Worm (Caenorhabditis elegans): ENCODE data around the gene mdmh-35.

mdmh-35 gene

DNA sequence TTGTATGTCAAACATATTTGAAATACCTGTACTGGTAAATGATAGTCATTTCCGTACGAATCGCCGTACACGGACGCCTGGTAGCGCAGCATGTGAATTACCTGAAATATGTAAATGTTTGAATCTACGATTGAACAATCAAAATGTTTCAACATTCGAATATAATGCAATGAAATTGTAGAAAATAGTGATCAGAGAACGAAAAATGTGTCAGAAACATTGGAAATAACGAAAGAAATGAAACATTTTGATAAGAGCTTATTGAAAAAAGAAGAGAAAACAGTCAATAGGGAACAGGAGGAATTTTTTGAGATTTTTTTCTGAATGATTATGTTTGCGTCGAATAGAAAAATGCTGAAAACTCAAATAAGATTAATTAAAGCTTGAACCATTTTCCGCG is 14.5 kb upstream of the mdmh-35 start, which contains the start of gene ztf-17:
Gene ztf-17, minus strand, starts transcription at position 101 of the 400 bp plus-strand sequence.
- TF ChIP-seq aha-1 (tag) (peak; percentile 64), mxl-2 (GFP tag; conservative IDR thresholded peaks at IDR 0.05) (no peak)

- no peak for TF ChIP-seq daf-19 (GFP tag; conservative IDR thresholded peaks at IDR 0.05)
- peak in 1 of 2 experiments; percentile 8 for TF ChIP-seq lsy-2 (tag; optimal IDR thresholded peaks at IDR 0.05)
- TF ChIP-seq pqm-1 (tag; optimal IDR thresholded peaks at IDR 0.05) = no peak
- no peak for TF ChIP-seq Y5F2A.4 (GFP tag; optimal IDR thresholded peaks at IDR 0.05)
- TF ChIP-seq egl-27 (tag; optimal IDR thresholded peaks at IDR 0.05) = no peak
- TF ChIP-seq Y105C5A.15 (GFP tag; IDR thresholded peaks at IDR 0.05) = peak; percentile 28; the same call in 1 of the 2 replicates
- no peak for TF ChIP-seq nhr-76 (tag; optimal IDR thresholded peaks at IDR 0.05)
- TF ChIP-seq lin-38 (GFP tag; IDR thresholded peaks at IDR 0.05) = peak; percentile 46
- no peak for TF ChIP-seq set-16 (GFP tag; IDR thresholded peaks at IDR 0.05)
- TF ChIP-seq arid-1 (GFP tag; conservative IDR thresholded peaks at IDR 0.05) = 0 out of 2 replicates have a peak, but pooled peaks have one; percentile 11
- no peak for TF ChIP-seq zip-11 (GFP tag; IDR thresholded peaks at IDR 0.05)
- TF ChIP-seq daf-16 (GFP tag; optimal IDR thresholded peaks at IDR 0.05) = peak in 1 of 2 experiments; percentile 33
- no peak for TF ChIP-seq daf-16 (tag; optimal IDR thresholded peaks at IDR 0.05)
- TF ChIP-seq nhr-111 (GFP tag; optimal IDR thresholded peaks at IDR 0.05) = no peak
- no peak for TF ChIP-seq mxl-2 (GFP tag; conservative IDR thresholded peaks at IDR 0.05)
- TF ChIP-seq Y48G9A.11 (GFP tag; IDR thresholded peaks at IDR 0.05) = no peak
- TF ChIP-seq lin-39 (tag; optimal IDR thresholded peaks at IDR 0.05) = no peak
- no peak for TF ChIP-seq nhr-77 (tag; optimal IDR thresholded peaks at IDR 0.05)
- TF ChIP-seq nhr-41 (GFP tag; IDR thresholded peaks at IDR 0.05) = no peak
- TF ChIP-seq dmd-9 (GFP tag; IDR thresholded peaks at IDR 0.05) = no peak
- TF ChIP-seq unc-130 (GFP tag; optimal IDR thresholded peaks at IDR 0.05) = peak; percentile 40
- no peak for TF ChIP-seq attf-4 (tag; optimal IDR thresholded peaks at IDR 0.05)
- TF ChIP-seq ceh-32 (tag; optimal IDR thresholded peaks at IDR 0.05; ENCODE audit: poor library complexity) = no peak
- TF ChIP-seq T20F7.1 (GFP tag; optimal IDR thresholded peaks at IDR 0.05) = peak; percentile 20
- peak; percentile 0 for TF ChIP-seq duxl-1 (tag; optimal IDR thresholded peaks at IDR 0.05; ENCODE audit: poor library complexity)
- TF ChIP-seq nhr-6 (tag; optimal IDR thresholded peaks at IDR 0.05) = no peak
- no peak for TF ChIP-seq lir-3 (tag; optimal IDR thresholded peaks at IDR 0.05)
- TF ChIP-seq R02D3.7 (tag; optimal IDR thresholded peaks at IDR 0.05) = no peak
- TF ChIP-seq F10B5.3 (tag; optimal IDR thresholded peaks at IDR 0.05) = peak; percentile 9
- no peak for TF ChIP-seq sdz-12 (GFP tag; optimal IDR thresholded peaks at IDR 0.05)
- no peak for TF ChIP-seq hmg-1.1 (GFP tag; IDR thresholded peaks at IDR 0.05)
- TF ChIP-seq daf-8 (GFP tag; IDR thresholded peaks at IDR 0.05) = no peak
- peak; percentile 12 for TF ChIP-seq mep-1 (tag; optimal IDR thresholded peaks at IDR 0.05)
Observed at ce11 chrII:7866081-7866480, 10.6 kb upstream of the mdmh-35 start.

ce11 chrII:7864892-7865291 is 9.4 kb upstream of the mdmh-35 start:
- TF ChIP-seq unc-62 (GFP tag; optimal IDR thresholded peaks at IDR 0.05 in 1 of 2) (peak in 1 of 2 experiments; percentile 50), unc-62 (tag; optimal IDR thresholded peaks at IDR 0.05) (no peak), fos-1 (tag; optimal IDR thresholded peaks at IDR 0.05) (no peak), aha-1 (tag) (peak; percentile 66), nhr-11 (tag; optimal IDR thresholded peaks at IDR 0.05) (no peak), F10B5.3 (tag; optimal IDR thresholded peaks at IDR 0.05) (no peak)

ce11 chrII:7864207-7864606 is 8.7 kb upstream of the mdmh-35 start, which contains the start of gene ostb-1:
Gene ostb-1 (plus strand): TSS chrII:7864507.
- TF ChIP-seq nhr-77 (tag; optimal IDR thresholded peaks at IDR 0.05) = no peak
- TF ChIP-seq skn-1 (tag; optimal IDR thresholded peaks at IDR 0.05) = no peak
- no peak for TF ChIP-seq T26A8.4 (GFP tag; IDR thresholded peaks at IDR 0.05)
- TF ChIP-seq dpl-1 (GFP tag; optimal IDR thresholded peaks at IDR 0.05) = peak; percentile 26
- no peak for TF ChIP-seq spr-3 (GFP tag; optimal IDR thresholded peaks at IDR 0.05)
- TF ChIP-seq lin-38 (GFP tag; IDR thresholded peaks at IDR 0.05) = peak; percentile 14; the same call in 1 of the 2 replicates
- peak; percentile 10 for TF ChIP-seq dve-1 (tag; optimal IDR thresholded peaks at IDR 0.05; ENCODE audit: insufficient read depth)
- TF ChIP-seq nhr-11 (tag; optimal IDR thresholded peaks at IDR 0.05) = no peak
- TF ChIP-seq T20F7.1 (GFP tag; optimal IDR thresholded peaks at IDR 0.05) = peak; percentile 43
- peak; percentile 2 for TF ChIP-seq hlh-30 (tag; optimal IDR thresholded peaks at IDR 0.05; ENCODE audit: insufficient read depth)
- TF ChIP-seq nhr-25 (tag; optimal IDR thresholded peaks at IDR 0.05; ENCODE audit: borderline replicate concordance, insufficient read depth) = no peak
- TF ChIP-seq lsy-2 (tag; optimal IDR thresholded peaks at IDR 0.05) = peak in 1 of 2 experiments; percentile 82
- no peak for TF ChIP-seq nhr-111 (GFP tag; optimal IDR thresholded peaks at IDR 0.05)
- TF ChIP-seq daf-8 (GFP tag; IDR thresholded peaks at IDR 0.05) = no peak
- TF ChIP-seq pha-4 (GFP tag; IDR thresholded peaks at IDR 0.05) = no peak
- no peak for TF ChIP-seq pha-4 (tag; optimal IDR thresholded peaks at IDR 0.05)
- TF ChIP-seq daf-16 (GFP tag; optimal IDR thresholded peaks at IDR 0.05) = no peak
- TF ChIP-seq daf-16 (tag; optimal IDR thresholded peaks at IDR 0.05) = peak; percentile 72

Data from whole organism, L4 larva.